Worm (Caenorhabditis elegans): ENCODE results near the gene C53C11.2.

DNA sequence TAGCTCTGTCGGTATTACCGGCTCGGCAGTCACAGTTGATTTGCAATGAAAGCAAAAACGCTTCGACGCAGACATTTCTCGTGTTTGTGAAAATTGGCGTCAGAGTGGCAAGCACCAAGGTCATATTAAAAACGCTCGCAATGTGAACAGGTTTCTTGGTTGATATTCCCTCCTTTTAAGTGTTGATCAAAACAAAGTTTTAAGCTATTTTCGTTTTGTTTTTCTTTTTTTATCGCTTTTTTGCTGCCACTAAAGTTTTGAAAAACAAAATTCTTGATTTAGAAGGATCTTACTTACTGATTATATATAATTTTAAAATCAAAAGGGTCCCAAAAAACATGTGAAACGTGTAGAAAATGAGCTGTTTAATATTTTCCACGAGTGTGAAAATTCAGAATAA lies 41.7 kb upstream of the C53C11.2 start, which contains the start of gene C33E10.8:
- TF ChIP-seq nhr-77 (tag; optimal IDR thresholded peaks at IDR 0.05) (no peak), fos-1 (tag; optimal IDR thresholded peaks at IDR 0.05) (no peak), ama-1 (optimal IDR thresholded peaks at IDR 0.05) (no peak)

Data from whole organism, L2 larva.